Fruit fly (Drosophila melanogaster): ENCODE results near the gene CG1409.

DNA sequence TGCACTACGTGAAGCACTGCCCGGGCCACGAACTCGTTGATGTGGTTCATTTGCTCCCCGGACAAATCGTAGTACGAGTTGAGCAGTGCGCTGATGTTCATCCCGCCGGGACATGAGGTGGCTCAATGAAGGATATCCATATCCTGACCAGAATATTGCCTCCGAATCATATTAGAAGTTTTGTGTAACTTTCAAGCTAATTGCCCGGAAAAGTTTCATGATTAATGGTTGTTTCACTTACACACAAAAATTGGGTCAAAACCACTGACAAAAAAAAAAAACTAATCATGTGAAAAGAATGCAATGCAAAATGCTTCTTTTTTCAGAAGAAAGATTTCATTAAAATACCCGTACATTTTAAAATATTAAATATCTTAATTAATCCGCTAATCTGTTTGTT, 23.6 kb downstream of the CG1409 start, which contains the start of gene Ir7e:
- TF ChIP-seq CG8478 (optimal IDR thresholded peaks at IDR 0.05) (no peak), psq (optimal IDR thresholded peaks at IDR 0.05) (no peak), Dll (optimal IDR thresholded peaks at IDR 0.05) (no peak), pan (optimal IDR thresholded peaks at IDR 0.05) (no peak)

Measured in whole organism.